Fruit fly (Drosophila melanogaster) whole organism, embryonic: Measurements from ENCODE around the gene CG14913.

Experiments used
- B-H1 ChIP-seq: fragments of 200-800 bp; sonication (Bioruptor generic); IDR thresholded peaks from 3 replicates; pipeline ENCODE4 v1.3.6; 2022; ENCODE audit warnings: missing biosample characterization, missing genetic modification characterization
- Blimp-1 ChIP-seq: fragments of 200-800 bp; sonication (Bioruptor generic); optimal IDR thresholded peaks from 3 replicates; lab custom pipeline; 2018; ENCODE audit warnings: missing biosample characterization, missing genetic modification characterization, mild to moderate bottlenecking, moderate library complexity, missing genetic modification reagents
- CG10565 ChIP-seq: fragments of 200-800 bp; sonication (Bioruptor generic); optimal IDR thresholded peaks from 3 replicates; lab custom pipeline; 2016; ENCODE audit warnings: missing biosample characterization, mild to moderate bottlenecking, missing genetic modification characterization
- CG11085 ChIP-seq: fragments of 200-800 bp; sonication (Bioruptor generic); IDR thresholded peaks from 2 replicates; pipeline ENCODE4 v1.3.6; 2022; ENCODE audit warnings: missing biosample characterization, missing genetic modification characterization
- CG11456 ChIP-seq: fragments of 200-800 bp; sonication (Bioruptor generic); IDR thresholded peaks from 3 replicates; pipeline ENCODE4 v1.3.6; 2022; ENCODE audit warnings: missing biosample characterization, missing genetic modification characterization
- CG11723 ChIP-seq: fragments of 200-800 bp; sonication (Bioruptor generic); optimal IDR thresholded peaks from 2 replicates; lab custom pipeline; 2017; ENCODE audit warnings: missing biosample characterization, mild to moderate bottlenecking, missing genetic modification characterization
- CG12104 ChIP-seq: fragments of 200-800 bp; sonication (Bioruptor generic); optimal IDR thresholded peaks from 3 replicates; lab custom pipeline; 2016; ENCODE audit warnings: missing biosample characterization, missing genetic modification characterization
- CG12659 ChIP-seq: fragments of 200-800 bp; sonication (Bioruptor generic); optimal IDR thresholded peaks from 3 replicates; lab custom pipeline; 2017; ENCODE audit warnings: mild to moderate bottlenecking, missing biosample characterization, missing genetic modification reagents, missing genetic modification characterization
- CG13424 ChIP-seq: fragments of 200-800 bp; sonication (Bioruptor generic); optimal IDR thresholded peaks from 2 replicates; lab custom pipeline; 2019; ENCODE audit warnings: missing biosample characterization, mild to moderate bottlenecking, missing genetic modification characterization, moderate library complexity
- CG15514 ChIP-seq: fragments of 200-800 bp; sonication (Bioruptor generic); optimal IDR thresholded peaks from 3 replicates; lab custom pipeline; 2017; ENCODE audit warnings: missing biosample characterization, missing genetic modification characterization, mild to moderate bottlenecking, moderate library complexity, missing genetic modification reagents
- CG15696 ChIP-seq: fragments of 200-800 bp; sonication (Bioruptor generic); optimal IDR thresholded peaks from 2 replicates; lab custom pipeline; 2019; ENCODE audit warnings: missing biosample characterization, mild to moderate bottlenecking, missing genetic modification characterization, moderate library complexity
- CG2199 ChIP-seq: fragments of 200-800 bp; sonication (Bioruptor generic); IDR thresholded peaks from 3 replicates; pipeline ENCODE4 v1.3.6; 2022; ENCODE audit warnings: missing biosample characterization, missing genetic modification characterization
- CG2678 ChIP-seq: fragments of 200-800 bp; sonication (Bioruptor generic); optimal IDR thresholded peaks from 3 replicates; lab custom pipeline; 2019; ENCODE audit warnings: missing biosample characterization, mild to moderate bottlenecking, missing genetic modification characterization, moderate library complexity
- CG31224 ChIP-seq: fragments of 200-800 bp; sonication (Bioruptor generic); IDR thresholded peaks from 2 replicates; pipeline ENCODE4 v1.3.6; 2022; ENCODE audit warnings: missing biosample characterization, missing genetic modification characterization
- CG33557 ChIP-seq: fragments of 200-800 bp; sonication (Bioruptor generic); optimal IDR thresholded peaks from 2 replicates; lab custom pipeline; 2019; ENCODE audit warnings: missing biosample characterization, mild to moderate bottlenecking, missing genetic modification characterization, moderate library complexity
- CG4404 ChIP-seq: fragments of 200-800 bp; sonication (Bioruptor generic); IDR thresholded peaks from 2 replicates; pipeline ENCODE4 v1.3.6; 2022; ENCODE audit warnings: missing biosample characterization, missing genetic modification characterization
- CG6254 ChIP-seq: fragments of 200-800 bp; sonication (Bioruptor generic); optimal IDR thresholded peaks from 3 replicates; lab custom pipeline; 2017; ENCODE audit warnings: mild to moderate bottlenecking, missing biosample characterization, missing genetic modification reagents, missing genetic modification characterization
- CG7372 ChIP-seq: fragments of 200-800 bp; sonication (Bioruptor generic); IDR thresholded peaks from 2 replicates; pipeline ENCODE4 v1.3.6; 2022; ENCODE audit warnings: missing biosample characterization, missing genetic modification characterization
- CrebB ChIP-seq: fragments of 200-800 bp; sonication (Bioruptor generic); optimal IDR thresholded peaks from 3 replicates; lab custom pipeline; 2018; ENCODE audit warnings: missing biosample characterization, mild to moderate bottlenecking, missing genetic modification characterization
- Deaf1 ChIP-seq: fragments of 200-800 bp; optimal IDR thresholded peaks from 3 replicates; lab custom pipeline; 2019; ENCODE audit warnings: missing biosample characterization, mild to moderate bottlenecking, missing genetic modification characterization, moderate library complexity
- Ets97D ChIP-seq: fragments of 200-800 bp; sonication (Bioruptor generic); optimal IDR thresholded peaks from 3 replicates; lab custom pipeline; 2016; ENCODE audit warnings: missing biosample characterization, missing genetic modification characterization
- GATAe ChIP-seq: fragments of 200-800 bp; sonication (Bioruptor generic); conservative IDR thresholded peaks from 2 replicates; pipeline ENCODE4 v1.3.6; 2022; ENCODE audit warnings: missing biosample characterization, missing genetic modification characterization
- HmgZ ChIP-seq: fragments of 200-800 bp; sonication (Bioruptor generic); optimal IDR thresholded peaks from 2 replicates; lab custom pipeline; 2018; ENCODE audit warnings: missing biosample characterization, mild to moderate bottlenecking, missing genetic modification characterization
- Hmr ChIP-seq: fragments of 200-800 bp; sonication (Bioruptor generic); optimal IDR thresholded peaks from 3 replicates; lab custom pipeline; 2017; ENCODE audit warnings: mild to moderate bottlenecking, missing biosample characterization, missing genetic modification reagents, missing genetic modification characterization
- Hr78 ChIP-seq, 2 experiments: fragments of 200-800 bp in 1 of 2; fragments of >200 bp in 1 of 2; sonication (Bioruptor generic) in 1 of 2; optimal IDR thresholded peaks; 2 replicates each; lab custom pipeline; 2017 to 2019; ENCODE audit warnings: missing biosample characterization in 2 of 2, missing genetic modification characterization in 2 of 2, mild to moderate bottlenecking in 1 of 2, moderate library complexity in 1 of 2
- MTF-1 ChIP-seq: fragments of 200-800 bp; sonication (Bioruptor generic); optimal IDR thresholded peaks from 2 replicates; lab custom pipeline; 2018; ENCODE audit warnings: missing biosample characterization, mild to moderate bottlenecking, missing genetic modification characterization, borderline replicate concordance
- Med ChIP-seq: fragments of 200-800 bp; sonication (Bioruptor generic); peaks from one replicate; lab custom pipeline; 2016; ENCODE audit warnings: missing biosample characterization, missing genetic modification characterization, mild to moderate bottlenecking, inconsistent platforms, moderate library complexity
- Neu2 ChIP-seq: fragments of 200-800 bp; sonication (Bioruptor generic); optimal IDR thresholded peaks from 3 replicates; lab custom pipeline; 2016; ENCODE audit warnings: missing biosample characterization, missing genetic modification characterization, borderline replicate concordance
- Pdp1 ChIP-seq, 2 experiments: fragments of 200-800 bp; sonication (Bioruptor generic); optimal IDR thresholded peaks; 3 replicates each; lab custom pipeline; 2016; ENCODE audit warnings: missing biosample characterization in 2 of 2, missing genetic modification characterization in 2 of 2, mild to moderate bottlenecking in 1 of 2, moderate library complexity in 1 of 2
- Trl ChIP-seq, 3 experiments: fragments of >200 bp in 2 of 3; fragments of 200-800 bp in 1 of 3; sonication (Bioruptor generic) in 1 of 3; optimal IDR thresholded peaks; 2 replicates in 1 of 3; 3 replicates in 2 of 3; lab custom pipeline; 2016 to 2017; ENCODE audit warnings: missing biosample characterization in 1 of 3, missing genetic modification characterization in 1 of 3
- Vsx1 ChIP-seq: fragments of 200-800 bp; sonication (Bioruptor generic); optimal IDR thresholded peaks from 2 replicates; lab custom pipeline; 2017; ENCODE audit warnings: missing biosample characterization, mild to moderate bottlenecking, missing genetic modification characterization, missing genetic modification reagents
- chm ChIP-seq: fragments of 200-800 bp; sonication (Bioruptor generic); IDR thresholded peaks from 2 replicates; pipeline ENCODE4 v1.3.6; 2022; ENCODE audit warnings: missing biosample characterization, missing genetic modification characterization
- ci ChIP-seq: fragments of 200-800 bp; sonication (Bioruptor generic); IDR thresholded peaks from 3 replicates; pipeline ENCODE4 v1.3.6; 2022; ENCODE audit warnings: missing biosample characterization, missing genetic modification characterization
- crol ChIP-seq: fragments of 200-800 bp; sonication (Bioruptor generic); IDR thresholded peaks from 2 replicates; pipeline ENCODE4 v1.3.6; 2022; ENCODE audit warnings: missing biosample characterization, missing genetic modification characterization
- dimm ChIP-seq: fragments of 200-800 bp; sonication (Bioruptor generic); IDR thresholded peaks from 2 replicates; pipeline ENCODE4 v1.3.6; 2022; ENCODE audit warnings: missing biosample characterization, missing genetic modification characterization
- grn ChIP-seq: fragments of 200-800 bp; sonication (Bioruptor generic); optimal IDR thresholded peaks from 3 replicates; lab custom pipeline; 2017; ENCODE audit warnings: missing biosample characterization, missing genetic modification characterization
- jing ChIP-seq: fragments of 200-800 bp; sonication (Bioruptor generic); optimal IDR thresholded peaks from 2 replicates; lab custom pipeline; 2018; ENCODE audit warnings: missing biosample characterization, mild to moderate bottlenecking, missing genetic modification characterization
- kni ChIP-seq: fragments of 200-800 bp; sonication (Bioruptor generic); optimal IDR thresholded peaks from 3 replicates; lab custom pipeline; 2017; ENCODE audit warnings: mild to moderate bottlenecking, missing biosample characterization, missing genetic modification reagents, missing genetic modification characterization
- maf-S ChIP-seq: fragments of 200-800 bp; sonication (Bioruptor generic); optimal IDR thresholded peaks from 2 replicates; lab custom pipeline; 2016; ENCODE audit warnings: missing biosample characterization, missing genetic modification characterization
- mirr ChIP-seq: fragments of 200-800 bp; sonication (Bioruptor generic); optimal IDR thresholded peaks from 3 replicates; lab custom pipeline; 2018; ENCODE audit warnings: missing biosample characterization, mild to moderate bottlenecking, missing genetic modification characterization
- otp ChIP-seq: fragments of 200-800 bp; sonication (Bioruptor generic); IDR thresholded peaks from 3 replicates; pipeline ENCODE4, ENCODE4 v1.3.6; 2022; ENCODE audit warnings: missing biosample characterization, missing genetic modification characterization
- pum ChIP-seq: fragments of 200-800 bp; sonication (Bioruptor generic); optimal IDR thresholded peaks from 2 replicates; lab custom pipeline; 2016; ENCODE audit warnings: missing biosample characterization, missing genetic modification characterization
- sens-2 ChIP-seq: fragments of 200-800 bp; sonication (Bioruptor generic); IDR thresholded peaks from 2 replicates; pipeline ENCODE4 v1.3.6; 2022; ENCODE audit warnings: missing biosample characterization, missing genetic modification characterization
- sug ChIP-seq: fragments of 200-800 bp; optimal IDR thresholded peaks from 2 replicates; lab custom pipeline; 2019; ENCODE audit warnings: missing biosample characterization, mild to moderate bottlenecking, missing genetic modification characterization, moderate library complexity
- twi ChIP-seq: fragments of 200-800 bp; optimal IDR thresholded peaks from 2 replicates; lab custom pipeline; 2019; ENCODE audit warnings: missing biosample characterization, mild to moderate bottlenecking, missing genetic modification characterization, moderate library complexity
- unc-4 ChIP-seq: fragments of 200-800 bp; sonication (Bioruptor generic); IDR thresholded peaks from 2 replicates; pipeline ENCODE4 v1.3.6; 2022; ENCODE audit warnings: missing biosample characterization, missing genetic modification characterization; ENCODE audit not compliant: partially characterized antibody
- yki ChIP-seq: fragments of >200 bp; optimal IDR thresholded peaks from 3 replicates; lab custom pipeline; 2018

The CG14913 gene

DNA sequence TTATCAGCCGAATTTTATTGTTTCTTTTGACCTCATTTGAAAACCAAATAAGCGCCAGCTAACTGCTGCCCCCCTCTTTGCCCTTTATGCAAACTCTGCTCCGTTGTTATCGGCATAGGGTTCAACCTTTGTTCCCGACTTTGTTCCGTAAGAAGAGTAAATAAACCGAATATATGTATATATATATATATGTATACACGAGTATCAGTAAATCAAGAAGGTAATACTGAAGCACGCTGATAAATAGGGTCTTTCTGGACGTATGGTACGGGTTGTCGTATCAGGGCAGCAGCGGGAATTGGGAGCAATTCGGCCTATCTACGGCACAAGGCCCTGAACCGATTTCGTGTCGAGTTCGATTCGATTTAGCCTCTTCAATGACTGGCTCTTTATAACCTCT lies 22.1 kb downstream of the CG14913 start (continued):
- TF ChIP-seq CG11723 (GFP tag; lab: Kevin White, UChicago) (no peak), crol (GFP tag; lab: Robert Waterston, UW) (peak; percentile 46), CG6254 (peak; percentile 37), Pdp1 (GFP tag; optimal IDR thresholded peaks at IDR 0.05; lab: Kevin White, UChicago) (peak in 1 of 2 experiments; percentile 58), CG11456 (GFP tag; lab: Robert Waterston, UW) (0 out of 3 replicates have a peak, but pooled peaks have one; percentile 5), pum (GFP tag; lab: Kevin White, UChicago) (no peak), CG13424 (tag; lab: Kevin White, UChicago) (no peak), CG15696 (tag; lab: Kevin White, UChicago) (peak; percentile 2), ci (GFP tag; lab: Robert Waterston, UW) (no peak), Vsx1 (GFP tag; lab: Kevin White, UChicago) (peak; percentile 41), yki (lab: Kevin White, UChicago) (no peak), Hr78 (GFP tag; optimal IDR thresholded peaks at IDR 0.05; lab: Kevin White, UChicago) (peak in 1 of 2 experiments; percentile 77), MTF-1 (GFP tag; lab: Kevin White, UChicago) (peak; percentile 8), unc-4 (no peak), CG33557 (GFP tag; lab: Kevin White, UChicago) (peak; percentile 48), CG31224 (GFP tag; lab: Robert Waterston, UW) (0 out of 2 replicates have a peak, but pooled peaks have one; percentile 8)

DNA sequence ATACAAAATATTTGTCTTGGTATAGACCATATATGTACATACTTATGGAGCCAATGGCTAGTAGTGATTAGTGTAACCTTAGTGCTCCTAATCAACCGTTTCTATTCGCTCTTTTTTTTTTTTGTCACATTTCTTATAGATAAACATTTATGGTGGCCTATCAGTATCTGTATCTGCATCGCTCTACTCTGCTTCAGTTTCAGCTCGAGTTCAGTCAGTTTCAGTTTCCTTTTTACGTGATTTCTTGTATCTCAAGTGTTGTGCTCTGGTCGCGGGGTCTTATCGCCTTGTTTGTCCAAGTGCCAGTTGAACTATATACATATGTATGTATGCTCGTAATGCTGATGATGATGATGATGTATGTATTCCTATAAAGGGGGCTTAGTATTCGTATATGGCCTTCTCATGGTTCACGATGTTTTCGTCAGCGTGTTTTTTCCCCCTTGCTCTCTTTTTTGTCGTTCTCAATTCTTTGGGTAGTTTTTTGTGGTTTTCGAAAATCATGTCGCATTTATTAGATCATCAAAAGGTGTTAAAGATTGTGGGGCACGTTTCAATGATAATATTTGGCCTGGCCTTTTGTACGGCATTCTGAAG lies 22.9 kb downstream of the CG14913 start:
- TF ChIP-seq Hmr (GFP tag; lab: Kevin White, UChicago) (peak; percentile 22), maf-S (no peak), chm (peak; percentile 30; the same call in 1 of the 2 replicates), CG2678 (tag; lab: Kevin White, UChicago) (peak; percentile 12), Deaf1 (tag; lab: Kevin White, UChicago) (peak; percentile 21), Ets97D (GFP tag; lab: Kevin White, UChicago) (no peak), sens-2 (GFP tag; lab: Robert Waterston, UW) (0 out of 2 replicates have a peak, but pooled peaks have one; percentile 15), Neu2 (GFP tag; lab: Kevin White, UChicago) (no peak), Pdp1 (GFP tag; optimal IDR thresholded peaks at IDR 0.05; lab: Kevin White, UChicago) (peak in 1 of 2 experiments; percentile 79), CG10565 (no peak), mirr (GFP tag; lab: Kevin White, UChicago) (peak; percentile 65), CG7372 (GFP tag; lab: Robert Waterston, UW) (no peak), HmgZ (tag; lab: Kevin White, UChicago) (peak; percentile 13), Blimp-1 (GFP tag; lab: Kevin White, UChicago) (peak; percentile 23), CG12104 (no peak), CG4404 (GFP tag; lab: Robert Waterston, UW) (no peak), Med (GFP tag; lab: Kevin White, UChicago) (peak; percentile 63), sug (tag; lab: Kevin White, UChicago) (peak; percentile 77), CG12659 (no peak), twi (tag; lab: Kevin White, UChicago) (peak; percentile 37), CG11085 (GFP tag; lab: Robert Waterston, UW) (no peak), grn (peak; percentile 99), GATAe (GFP tag; lab: Robert Waterston, UW) (peak; percentile 50; the same call in 1 of the 2 replicates), jing (GFP tag; lab: Kevin White, UChicago) (no peak), CrebB (tag; lab: Kevin White, UChicago) (peak; percentile 21), otp (GFP tag; lab: Robert Waterston, UW) (no peak), Trl (optimal IDR thresholded peaks at IDR 0.05; lab: Kevin White, UChicago) (peak in 1 of 2 experiments; percentile 6), Trl (GFP tag; optimal IDR thresholded peaks at IDR 0.05; lab: Kevin White, UChicago) (no peak), CG15514 (GFP tag; lab: Kevin White, UChicago) (peak; percentile 1), Hr78 (GFP tag; optimal IDR thresholded peaks at IDR 0.05; lab: Kevin White, UChicago) (peak in 1 of 2 experiments; percentile 90), CG2199 (GFP tag; lab: Robert Waterston, UW) (0 out of 3 replicates have a peak, but pooled peaks have one; percentile 33), kni (GFP tag; lab: Kevin White, UChicago) (peak; percentile 31), B-H1 (no peak), dimm (GFP tag; lab: Robert Waterston, UW) (no peak)
